Fruit fly (Drosophila melanogaster) whole organism, embryonic: ENCODE measurements around the gene trem.

Source experiments
- Antp ChIP-seq: fragments of 200-800 bp; sonication (Bioruptor generic); optimal IDR thresholded peaks from 3 replicates; lab custom pipeline; 2016; ENCODE audit warnings: missing biosample characterization, missing genetic modification characterization
- B-H1 ChIP-seq: fragments of 200-800 bp; sonication (Bioruptor generic); IDR thresholded peaks from 3 replicates; pipeline ENCODE4 v1.3.6; 2022; ENCODE audit warnings: missing biosample characterization, missing genetic modification characterization
- Bgb ChIP-seq: fragments of 200-800 bp; sonication (Bioruptor generic); IDR thresholded peaks from 2 replicates; pipeline ENCODE4 v1.3.6; 2022; ENCODE audit warnings: missing biosample characterization, missing genetic modification characterization; ENCODE audit not compliant: partially characterized antibody
- Blimp-1 ChIP-seq: fragments of 200-800 bp; sonication (Bioruptor generic); optimal IDR thresholded peaks from 3 replicates; lab custom pipeline; 2018; ENCODE audit warnings: missing biosample characterization, missing genetic modification characterization, mild to moderate bottlenecking, moderate library complexity, missing genetic modification reagents
- CG10462 ChIP-seq: fragments of 200-800 bp; sonication (Bioruptor generic); optimal IDR thresholded peaks from 2 replicates; lab custom pipeline; 2016; ENCODE audit warnings: missing biosample characterization, missing genetic modification characterization
- CG10543 ChIP-seq: fragments of 200-800 bp; sonication (Bioruptor generic); optimal IDR thresholded peaks from 3 replicates; lab custom pipeline; 2017; ENCODE audit warnings: missing biosample characterization, mild to moderate bottlenecking, missing genetic modification characterization, moderate library complexity
- CG12659 ChIP-seq: fragments of 200-800 bp; sonication (Bioruptor generic); optimal IDR thresholded peaks from 3 replicates; lab custom pipeline; 2017; ENCODE audit warnings: mild to moderate bottlenecking, missing biosample characterization, missing genetic modification reagents, missing genetic modification characterization
- CG13123 ChIP-seq: fragments of 200-800 bp; sonication (Bioruptor generic); optimal IDR thresholded peaks from 2 replicates; lab custom pipeline; 2016; ENCODE audit warnings: missing biosample characterization, missing genetic modification characterization
- CG13775 ChIP-seq: fragments of 200-800 bp; sonication (Bioruptor generic); optimal IDR thresholded peaks from 3 replicates; lab custom pipeline; 2017; ENCODE audit warnings: missing biosample characterization, mild to moderate bottlenecking, missing genetic modification characterization
- CG15269 ChIP-seq: fragments of 200-800 bp; sonication (Bioruptor generic); optimal IDR thresholded peaks from 2 replicates; lab custom pipeline; 2018; ENCODE audit warnings: missing biosample characterization, mild to moderate bottlenecking, missing genetic modification characterization, moderate library complexity
- CG15479 ChIP-seq: fragments of 200-800 bp; sonication (Bioruptor generic); optimal IDR thresholded peaks from 3 replicates; lab custom pipeline; 2019; ENCODE audit warnings: missing biosample characterization, mild to moderate bottlenecking, missing genetic modification characterization, moderate library complexity
- CG2678 ChIP-seq: fragments of 200-800 bp; sonication (Bioruptor generic); optimal IDR thresholded peaks from 3 replicates; lab custom pipeline; 2019; ENCODE audit warnings: missing biosample characterization, mild to moderate bottlenecking, missing genetic modification characterization, moderate library complexity
- CG30403 ChIP-seq: fragments of 200-800 bp; sonication (Bioruptor generic); optimal IDR thresholded peaks from 3 replicates; lab custom pipeline; 2016; ENCODE audit warnings: missing biosample characterization, missing genetic modification characterization
- CG32532 ChIP-seq: fragments of 200-800 bp; sonication (Bioruptor generic); IDR thresholded peaks from 2 replicates; pipeline ENCODE4 v1.3.6; 2022; ENCODE audit warnings: missing biosample characterization, missing genetic modification characterization
- CG33213 ChIP-seq: fragments of 200-800 bp; sonication (Bioruptor generic); optimal IDR thresholded peaks from 3 replicates; lab custom pipeline; 2016; ENCODE audit warnings: missing biosample characterization, missing genetic modification characterization
- CG4820 ChIP-seq: fragments of 200-800 bp; sonication (Bioruptor generic); optimal IDR thresholded peaks from 3 replicates; lab custom pipeline; 2016; ENCODE audit warnings: missing biosample characterization, missing genetic modification characterization
- CG6654 ChIP-seq: fragments of 200-800 bp; sonication (Bioruptor generic); optimal IDR thresholded peaks from 2 replicates; lab custom pipeline; 2017; ENCODE audit warnings: missing biosample characterization, mild to moderate bottlenecking, missing genetic modification characterization
- CG7745 ChIP-seq: fragments of 200-800 bp; sonication (Bioruptor generic); optimal IDR thresholded peaks from 2 replicates; lab custom pipeline; 2018; ENCODE audit warnings: missing biosample characterization, mild to moderate bottlenecking, missing genetic modification characterization, moderate library complexity
- CG7928 ChIP-seq: fragments of 200-800 bp; sonication (Bioruptor generic); optimal IDR thresholded peaks from 2 replicates; lab custom pipeline; 2017; ENCODE audit warnings: missing biosample characterization, mild to moderate bottlenecking, missing genetic modification characterization
- CG9797 ChIP-seq: fragments of 200-800 bp; sonication (Bioruptor generic); optimal IDR thresholded peaks from 3 replicates; lab custom pipeline; 2018; ENCODE audit warnings: missing biosample characterization, mild to moderate bottlenecking, missing genetic modification characterization
- CG9817 ChIP-seq: fragments of 200-800 bp; sonication (Bioruptor generic); optimal IDR thresholded peaks from 2 replicates; lab custom pipeline; 2018; ENCODE audit warnings: missing biosample characterization, mild to moderate bottlenecking, missing genetic modification characterization, moderate library complexity
- Dek ChIP-seq: fragments of 200-800 bp; sonication (Bioruptor generic); optimal IDR thresholded peaks from 3 replicates; lab custom pipeline; 2019; ENCODE audit warnings: missing biosample characterization, mild to moderate bottlenecking, missing genetic modification characterization, moderate library complexity
- Lhr ChIP-seq: fragments of 200-800 bp; sonication (Bioruptor generic); optimal IDR thresholded peaks from 3 replicates; lab custom pipeline; 2017; ENCODE audit warnings: mild to moderate bottlenecking, missing biosample characterization, missing genetic modification reagents, missing genetic modification characterization
- Lim3 ChIP-seq: fragments of 200-800 bp; sonication (Bioruptor generic); IDR thresholded peaks from 2 replicates; pipeline ENCODE4 v1.3.6; 2022; ENCODE audit warnings: missing biosample characterization, missing genetic modification characterization
- NC2α ChIP-seq: fragments of 200-800 bp; sonication (Bioruptor generic); optimal IDR thresholded peaks from 2 replicates; lab custom pipeline; 2016; ENCODE audit warnings: missing biosample characterization, missing genetic modification characterization
- Optix ChIP-seq: fragments of 200-800 bp; sonication (Bioruptor generic); IDR thresholded peaks from 3 replicates; pipeline ENCODE4 v1.3.6; 2022; ENCODE audit warnings: missing biosample characterization, missing genetic modification characterization
- Ravus ChIP-seq: fragments of 200-800 bp; sonication (Bioruptor generic); IDR thresholded peaks from 2 replicates; pipeline ENCODE4 v1.3.6; 2022; ENCODE audit warnings: missing biosample characterization, missing genetic modification characterization
- Sox102F ChIP-seq: fragments of 200-800 bp; sonication (Bioruptor generic); optimal IDR thresholded peaks from 2 replicates; lab custom pipeline; 2018; ENCODE audit warnings: missing biosample characterization, mild to moderate bottlenecking, missing genetic modification characterization, moderate library complexity
- Ssrp ChIP-seq: fragments of 200-800 bp; sonication (Bioruptor generic); optimal IDR thresholded peaks from 2 replicates; lab custom pipeline; 2018; ENCODE audit warnings: missing biosample characterization, mild to moderate bottlenecking, missing genetic modification characterization, moderate library complexity
- ap ChIP-seq: fragments of 200-800 bp; sonication (Bioruptor generic); IDR thresholded peaks from 2 replicates; pipeline ENCODE4 v1.3.6; 2022; ENCODE audit warnings: missing biosample characterization, missing genetic modification characterization
- caup ChIP-seq: fragments of 200-800 bp; sonication (Bioruptor generic); optimal IDR thresholded peaks from 3 replicates; lab custom pipeline; 2017; ENCODE audit warnings: missing biosample characterization, mild to moderate bottlenecking, missing genetic modification characterization, moderate library complexity; ENCODE audit not compliant: severe bottlenecking
- chm ChIP-seq: fragments of 200-800 bp; sonication (Bioruptor generic); IDR thresholded peaks from 2 replicates; pipeline ENCODE4 v1.3.6; 2022; ENCODE audit warnings: missing biosample characterization, missing genetic modification characterization
- ci ChIP-seq: fragments of 200-800 bp; sonication (Bioruptor generic); IDR thresholded peaks from 3 replicates; pipeline ENCODE4 v1.3.6; 2022; ENCODE audit warnings: missing biosample characterization, missing genetic modification characterization
- da ChIP-seq: fragments of 200-800 bp; sonication (Bioruptor generic); optimal IDR thresholded peaks from 2 replicates; lab custom pipeline; 2016; ENCODE audit warnings: missing biosample characterization, missing genetic modification characterization
- disco-r ChIP-seq: fragments of 200-800 bp; sonication (Bioruptor generic); optimal IDR thresholded peaks from 2 replicates; lab custom pipeline; 2016; ENCODE audit warnings: missing biosample characterization, missing genetic modification characterization
- eve ChIP-seq, 2 experiments: fragments of >200 bp; optimal IDR thresholded peaks; 2 replicates each; lab custom pipeline; 2017; ENCODE audit warnings: missing biosample characterization in 2 of 2, missing genetic modification characterization in 2 of 2
- ewg ChIP-seq: fragments of 200-800 bp; sonication (Bioruptor generic); optimal IDR thresholded peaks from 3 replicates; lab custom pipeline; 2017; ENCODE audit warnings: mild to moderate bottlenecking, missing biosample characterization, missing genetic modification reagents, missing genetic modification characterization
- exex ChIP-seq: fragments of 200-800 bp; sonication (Bioruptor generic); optimal IDR thresholded peaks from 4 replicates; lab custom pipeline; 2018; ENCODE audit warnings: missing biosample characterization, mild to moderate bottlenecking, missing genetic modification characterization, moderate library complexity
- gcm2 ChIP-seq: fragments of 200-800 bp; sonication (Bioruptor generic); optimal IDR thresholded peaks from 2 replicates; lab custom pipeline; 2016; ENCODE audit warnings: missing biosample characterization, missing genetic modification characterization
- gem ChIP-seq: fragments of 200-800 bp; sonication (Bioruptor generic); optimal IDR thresholded peaks from 2 replicates; lab custom pipeline; 2019; ENCODE audit warnings: missing biosample characterization, mild to moderate bottlenecking, missing genetic modification characterization, moderate library complexity
- ind ChIP-seq: fragments of 200-800 bp; sonication (Bioruptor generic); optimal IDR thresholded peaks from 3 replicates; lab custom pipeline; 2016; ENCODE audit warnings: missing biosample characterization, missing genetic modification characterization
- jing ChIP-seq: fragments of 200-800 bp; sonication (Bioruptor generic); optimal IDR thresholded peaks from 2 replicates; lab custom pipeline; 2018; ENCODE audit warnings: missing biosample characterization, mild to moderate bottlenecking, missing genetic modification characterization
- kah ChIP-seq: fragments of 200-800 bp; sonication (Bioruptor generic); optimal IDR thresholded peaks from 2 replicates; lab custom pipeline; 2018; ENCODE audit warnings: missing biosample characterization, mild to moderate bottlenecking, missing genetic modification characterization
- mirr ChIP-seq: fragments of 200-800 bp; sonication (Bioruptor generic); optimal IDR thresholded peaks from 3 replicates; lab custom pipeline; 2018; ENCODE audit warnings: missing biosample characterization, mild to moderate bottlenecking, missing genetic modification characterization
- nmo ChIP-seq: fragments of 200-800 bp; sonication (Bioruptor generic); optimal IDR thresholded peaks from 2 replicates; lab custom pipeline; 2018; ENCODE audit warnings: missing biosample characterization, mild to moderate bottlenecking, missing genetic modification characterization, moderate library complexity
- pfk ChIP-seq: fragments of 200-800 bp; sonication (Bioruptor generic); optimal IDR thresholded peaks from 2 replicates; lab custom pipeline; 2018; ENCODE audit warnings: missing biosample characterization, mild to moderate bottlenecking, missing genetic modification characterization, moderate library complexity
- run ChIP-seq: fragments of 200-800 bp; sonication (Bioruptor generic); optimal IDR thresholded peaks from 3 replicates; lab custom pipeline; 2018; ENCODE audit warnings: missing biosample characterization, mild to moderate bottlenecking, missing genetic modification characterization
- usp ChIP-seq: fragments of >200 bp; optimal IDR thresholded peaks from 2 replicates; lab custom pipeline; 2017; ENCODE audit warnings: missing biosample characterization, missing genetic modification characterization
- wor ChIP-seq: fragments of 200-800 bp; sonication (Bioruptor generic); IDR thresholded peaks from 2 replicates; pipeline ENCODE4 v1.3.6; 2022; ENCODE audit warnings: missing biosample characterization, missing genetic modification characterization

Gene trem

DNA sequence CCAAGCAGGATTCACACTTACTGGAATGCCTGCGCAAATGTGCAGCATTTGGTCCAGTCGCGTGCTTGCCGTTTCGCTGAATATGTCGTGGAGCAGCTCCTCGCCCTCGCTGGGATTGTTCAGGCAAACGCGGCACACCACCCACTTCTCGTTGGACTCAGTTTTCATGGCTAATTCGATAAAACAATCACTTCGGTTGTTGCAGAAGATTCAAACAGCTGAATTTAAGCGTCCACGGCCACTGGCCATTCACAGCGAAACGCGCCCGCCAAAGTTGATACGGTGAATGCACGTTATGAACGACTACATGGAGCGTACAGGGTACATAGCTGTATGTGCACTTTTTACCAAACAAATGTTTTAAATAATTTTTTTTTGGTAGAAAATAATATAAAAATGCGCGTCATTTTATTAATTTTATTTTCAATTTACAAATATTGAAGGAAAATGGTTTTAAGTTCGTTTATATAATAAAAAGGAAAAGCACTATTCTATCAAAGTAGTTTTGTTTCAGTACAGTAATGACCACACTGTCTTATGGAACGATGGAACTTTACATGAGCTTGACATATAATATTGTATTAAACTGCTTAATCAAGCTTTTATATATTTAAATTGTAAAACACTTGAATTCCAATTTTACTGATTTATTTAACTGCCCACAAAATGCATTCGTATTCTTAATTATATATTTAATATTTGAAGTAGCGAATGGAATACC lies at the start of gene trem:
Gene trem, minus strand, starts transcription at position 267 of the 721 bp plus-strand sequence.
- TF ChIP-seq ind (GFP tag; lab: Kevin White, UChicago) (peak; percentile 79), CG33213 (no peak), CG10462 (GFP tag; lab: Kevin White, UChicago) (peak; percentile 65), run (tag; lab: Kevin White, UChicago) (no peak), kah (GFP tag; lab: Kevin White, UChicago) (peak; percentile 8), Blimp-1 (GFP tag; lab: Kevin White, UChicago) (no peak), gem (tag; lab: Kevin White, UChicago) (peak; percentile 83), ci (GFP tag; lab: Robert Waterston, UW) (peak; percentile 20; the same call in 1 of the 3 replicates), Bgb (GFP tag; lab: Robert Waterston, UW) (no peak; the same call in 1 of the 2 replicates), chm (GFP tag; lab: Robert Waterston, UW) (no peak), CG7928 (GFP tag; lab: Kevin White, UChicago) (no peak), CG9817 (tag; lab: Kevin White, UChicago) (peak; percentile 84), da (GFP tag; lab: Kevin White, UChicago) (no peak), ap (GFP tag; lab: Robert Waterston, UW) (0 out of 2 replicates have a peak, but pooled peaks have one; percentile 31), Ravus (no peak), pfk (GFP tag; lab: Kevin White, UChicago) (no peak), ewg (peak; percentile 52), Ssrp (tag; lab: Kevin White, UChicago) (peak; percentile 81), CG30403 (GFP tag; lab: Kevin White, UChicago) (peak; percentile 89), nmo (GFP tag; lab: Kevin White, UChicago) (peak; percentile 88), CG13775 (GFP tag; lab: Kevin White, UChicago) (peak; percentile 89), CG6654 (GFP tag; lab: Kevin White, UChicago) (peak; percentile 64), CG7745 (tag; lab: Kevin White, UChicago) (no peak), Lhr (GFP tag; lab: Kevin White, UChicago) (peak; percentile 27), CG12659 (peak; percentile 80), CG15479 (GFP tag; lab: Kevin White, UChicago) (peak; percentile 1), CG10543 (peak; percentile 78), Dek (tag; lab: Kevin White, UChicago) (peak; percentile 75), mirr (no peak), CG32532 (GFP tag; lab: Robert Waterston, UW) (peak; percentile 67), CG15269 (tag; lab: Kevin White, UChicago) (no peak), CG9797 (GFP tag; lab: Kevin White, UChicago) (no peak), CG2678 (tag; lab: Kevin White, UChicago) (peak; percentile 83), NC2α (GFP tag; lab: Kevin White, UChicago) (no peak), usp (GFP tag; lab: Kevin White, UChicago) (no peak), jing (GFP tag; lab: Kevin White, UChicago) (peak; percentile 7), CG4820 (GFP tag; lab: Kevin White, UChicago) (peak; percentile 64), gcm2 (GFP tag; lab: Kevin White, UChicago) (no peak), Lim3 (no peak; the same call in 1 of the 2 replicates), CG13123 (GFP tag; lab: Kevin White, UChicago) (peak; percentile 37), Sox102F (peak; percentile 64), disco-r (no peak), wor (GFP tag; lab: Robert Waterston, UW) (no peak), B-H1 (no peak; the same call in 2 of the 3 replicates), Optix (GFP tag; lab: Robert Waterston, UW) (no peak), exex (tag; lab: Kevin White, UChicago) (no peak), eve (GFP tag; optimal IDR thresholded peaks at IDR 0.05; lab: Kevin White, UChicago) (no peak), caup (GFP tag; lab: Kevin White, UChicago) (peak; percentile 58), Antp (peak; percentile 10)
